Worm (Caenorhabditis elegans) whole organism, L4/young adult: ENCODE data around the gene tomm-40.

Source experiments
- dao-5 ChIP-seq: sonication (generic microtip); optimal IDR thresholded peaks from 2 replicates; lab custom pipeline; 2016; ENCODE audit warnings: missing genotype, missing genetic modification characterization, moderate library complexity, missing compliant biosample characterization
- him-1 ChIP-seq: sonication (generic microtip); optimal IDR thresholded peaks from 2 replicates; lab custom pipeline; 2016; ENCODE audit warnings: missing genotype, missing genetic modification reagents, missing genetic modification characterization, missing compliant biosample characterization

- TF ChIP-seq him-1 (tag; lab: Kevin White, UChicago): no peak
- no peak for TF ChIP-seq dao-5 (tag; lab: Kevin White, UChicago)
Measured at ce11 chrII:8982683-8983082, 9.3 kb upstream of the tomm-40 start, which contains the start of gene C18E9.7.
